Fruit fly (Drosophila melanogaster): ENCODE data around the gene rdhB.

The rdhB gene

DNA sequence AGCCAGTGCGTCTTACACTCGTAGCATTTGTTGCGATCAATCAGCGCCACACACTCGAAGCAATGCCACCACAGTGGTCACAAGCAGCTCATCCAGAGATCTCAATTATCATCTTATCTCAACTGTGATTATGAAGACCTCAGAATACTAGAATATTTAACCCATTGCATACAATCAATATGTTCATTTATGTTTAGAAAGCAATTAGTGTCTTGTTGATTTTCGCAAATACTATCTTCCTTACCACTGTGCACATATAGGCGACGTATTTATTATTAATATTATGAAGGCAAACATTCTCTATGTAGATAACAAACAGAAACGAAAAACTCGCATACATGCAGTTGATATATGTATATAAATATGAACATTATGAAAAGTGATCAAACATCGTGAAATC is 7.3 kb downstream of the rdhB start (continued):
- TF ChIP-seq esn (GFP tag; optimal IDR thresholded peaks at IDR 0.05) = peak; percentile 79
- no peak for TF ChIP-seq dac (GFP tag; optimal IDR thresholded peaks at IDR 0.05)
- TF ChIP-seq Sox15 (GFP tag; optimal IDR thresholded peaks at IDR 0.05) = peak; percentile 71
- TF ChIP-seq CG31627 (GFP tag; optimal IDR thresholded peaks at IDR 0.05) = peak; percentile 68
- TF ChIP-seq vri (GFP tag; optimal IDR thresholded peaks at IDR 0.05) = peak; percentile 82
- peak; percentile 70 for TF ChIP-seq Lpt (GFP tag; optimal IDR thresholded peaks at IDR 0.05)
- TF ChIP-seq Hr38 (GFP tag; optimal IDR thresholded peaks at IDR 0.05) = no peak
- TF ChIP-seq CG7368 (GFP tag; optimal IDR thresholded peaks at IDR 0.05) = peak; percentile 81
- peak; percentile 79 for TF ChIP-seq CG6792 (GFP tag; optimal IDR thresholded peaks at IDR 0.05)
- TF ChIP-seq spab (GFP tag; optimal IDR thresholded peaks at IDR 0.05) = peak; percentile 78
- TF ChIP-seq CG34406 (GFP tag; optimal IDR thresholded peaks at IDR 0.05) = peak; percentile 76
- peak; percentile 36 for TF ChIP-seq CG16779 (tag; optimal IDR thresholded peaks at IDR 0.05)
- peak; percentile 34 to 68 for TF ChIP-seq ss (GFP tag; optimal IDR thresholded peaks at IDR 0.05)
- no peak for TF ChIP-seq CG6854 (GFP tag; optimal IDR thresholded peaks at IDR 0.05)
- TF ChIP-seq Sox102F (GFP tag; optimal IDR thresholded peaks at IDR 0.05) = peak; percentile 77
- peak; percentile 62 for TF ChIP-seq lz (GFP tag; optimal IDR thresholded peaks at IDR 0.05)
- TF ChIP-seq CG32006 (GFP tag; optimal IDR thresholded peaks at IDR 0.05) = peak; percentile 84
- TF ChIP-seq Gug (GFP tag; IDR thresholded peaks at IDR 0.05) = peak; percentile 90
- peak; percentile 84 for TF ChIP-seq CG11294 (GFP tag; IDR thresholded peaks at IDR 0.05)

DNA sequence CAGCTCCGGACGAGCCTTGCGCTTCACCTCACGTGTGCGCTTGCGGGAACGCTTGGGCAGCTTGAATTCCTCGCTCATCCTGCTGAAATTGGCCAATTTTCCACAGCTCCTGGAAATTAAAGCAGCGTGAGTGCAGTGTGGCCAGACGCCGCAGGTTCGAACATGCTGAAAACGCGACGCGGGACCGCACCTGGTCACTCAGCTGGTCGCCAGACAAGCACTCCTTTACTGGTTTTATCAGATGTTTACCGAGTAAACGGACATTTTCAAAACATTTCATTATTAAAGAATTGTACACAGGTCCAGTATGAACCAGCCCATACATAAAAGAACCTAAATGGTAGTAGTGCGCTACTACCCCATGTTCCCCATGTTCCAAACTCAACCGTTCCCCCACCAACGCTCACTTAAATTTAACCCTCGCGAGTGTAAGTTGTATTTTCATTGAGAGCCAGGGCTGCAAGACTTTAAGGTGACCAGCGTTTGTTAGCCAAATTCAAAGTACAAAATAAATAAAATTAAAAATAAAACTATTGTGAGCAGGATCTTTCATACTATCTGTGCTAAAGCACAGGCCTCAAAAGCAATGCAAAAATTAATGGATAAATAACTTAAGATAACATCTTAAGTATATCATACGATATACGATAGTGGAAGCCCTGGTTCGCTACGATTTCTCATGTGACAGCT is 10.9 kb downstream of the rdhB start, which contains the start of the genes JMJD6, CG7071 and Muted:
Gene JMJD6 (minus strand): TSS at position 154 of the 690 bp plus-strand sequence.
Gene CG7071 (plus strand): TSS at position 403 of the 690 bp plus-strand sequence.
Gene Muted (plus strand): TSS at position 403 of the 690 bp plus-strand sequence.
- TF ChIP-seq ss (GFP tag; optimal IDR thresholded peaks at IDR 0.05) (peak; percentile 61 to 68), dsx (GFP tag; optimal IDR thresholded peaks at IDR 0.05; ENCODE audit: poor library complexity, severe bottlenecking) (peak; percentile 57), salr (GFP tag; optimal IDR thresholded peaks at IDR 0.05) (peak; percentile 67 to 72), Hr38 (GFP tag; optimal IDR thresholded peaks at IDR 0.05) (no peak), fd59A (GFP tag; optimal IDR thresholded peaks at IDR 0.05) (peak; percentile 63), Eip75B (GFP tag; optimal IDR thresholded peaks at IDR 0.05) (peak; percentile 88), net (GFP tag; optimal IDR thresholded peaks at IDR 0.05) (peak; percentile 80), CG10631 (GFP tag; optimal IDR thresholded peaks at IDR 0.05) (peak; percentile 91), CG10669 (GFP tag; optimal IDR thresholded peaks at IDR 0.05) (peak; percentile 76), esn (GFP tag; optimal IDR thresholded peaks at IDR 0.05) (peak; percentile 92), Eip93F (GFP tag; optimal IDR thresholded peaks at IDR 0.05) (peak; percentile 88), CG1621 (tag; optimal IDR thresholded peaks at IDR 0.05) (peak; percentile 47), CG34406 (GFP tag; optimal IDR thresholded peaks at IDR 0.05) (peak; percentile 85), Smox (GFP tag; optimal IDR thresholded peaks at IDR 0.05) (peak; percentile 89), Ets21C (GFP tag; optimal IDR thresholded peaks at IDR 0.05) (peak; percentile 88), spab (GFP tag; optimal IDR thresholded peaks at IDR 0.05) (peak; percentile 47), CG11294 (GFP tag; IDR thresholded peaks at IDR 0.05) (peak; percentile 88), Sox15 (GFP tag; optimal IDR thresholded peaks at IDR 0.05) (peak; percentile 83), CG7368 (GFP tag; optimal IDR thresholded peaks at IDR 0.05) (peak; percentile 80), Met (GFP tag; optimal IDR thresholded peaks at IDR 0.05) (peak; percentile 91), CG3032 (tag; optimal IDR thresholded peaks at IDR 0.05) (peak; percentile 78), achi (GFP tag; optimal IDR thresholded peaks at IDR 0.05) (peak; percentile 96), CG15336 (GFP tag; IDR thresholded peaks at IDR 0.05) (peak; percentile 84), CG8119 (GFP tag; IDR thresholded peaks at IDR 0.05) (peak; percentile 74; the same call in 2 of the 3 replicates), svp (GFP tag) (peak; percentile 92), fd85E (GFP tag; optimal IDR thresholded peaks at IDR 0.05) (peak; percentile 59), CG6808 (GFP tag; optimal IDR thresholded peaks at IDR 0.05) (peak; percentile 74), CG8319 (GFP tag; optimal IDR thresholded peaks at IDR 0.05) (peak; percentile 78), vri (GFP tag; optimal IDR thresholded peaks at IDR 0.05) (peak; percentile 79), CG8632 (GFP tag; optimal IDR thresholded peaks at IDR 0.05) (peak; percentile 75), dac (GFP tag; optimal IDR thresholded peaks at IDR 0.05) (peak; percentile 72), Eip78C (GFP tag) (peak; percentile 95), Hr4 (GFP tag; optimal IDR thresholded peaks at IDR 0.05) (peak; percentile 92), CG11902 (GFP tag; optimal IDR thresholded peaks at IDR 0.05) (peak; percentile 78), CG16779 (tag; optimal IDR thresholded peaks at IDR 0.05) (peak; percentile 54), acj6 (GFP tag; optimal IDR thresholded peaks at IDR 0.05) (peak; percentile 87), CG11762 (GFP tag; optimal IDR thresholded peaks at IDR 0.05; ENCODE audit: insufficient read depth) (peak; percentile 58), CG6854 (GFP tag; optimal IDR thresholded peaks at IDR 0.05) (peak; percentile 60), cyc (GFP tag; optimal IDR thresholded peaks at IDR 0.05) (peak; percentile 90), fkh (GFP tag; optimal IDR thresholded peaks at IDR 0.05) (peak; percentile 84)

Measured in whole organism, prepupa.